Worm (Caenorhabditis elegans): Measurements from ENCODE around the gene C10E2.5.

- no peak for TF ChIP-seq ceh-100 (GFP tag; IDR thresholded peaks at IDR 0.05)
- no peak for TF ChIP-seq ztf-3 (GFP tag; optimal IDR thresholded peaks at IDR 0.05)
Measured at ce11 chrX:16744940-16745339, 9.4 kb downstream of the C10E2.5 start, which contains the start of gene C10E2.2.
